Fruit fly (Drosophila melanogaster): Measurements from ENCODE around the gene CG3165.

DNA sequence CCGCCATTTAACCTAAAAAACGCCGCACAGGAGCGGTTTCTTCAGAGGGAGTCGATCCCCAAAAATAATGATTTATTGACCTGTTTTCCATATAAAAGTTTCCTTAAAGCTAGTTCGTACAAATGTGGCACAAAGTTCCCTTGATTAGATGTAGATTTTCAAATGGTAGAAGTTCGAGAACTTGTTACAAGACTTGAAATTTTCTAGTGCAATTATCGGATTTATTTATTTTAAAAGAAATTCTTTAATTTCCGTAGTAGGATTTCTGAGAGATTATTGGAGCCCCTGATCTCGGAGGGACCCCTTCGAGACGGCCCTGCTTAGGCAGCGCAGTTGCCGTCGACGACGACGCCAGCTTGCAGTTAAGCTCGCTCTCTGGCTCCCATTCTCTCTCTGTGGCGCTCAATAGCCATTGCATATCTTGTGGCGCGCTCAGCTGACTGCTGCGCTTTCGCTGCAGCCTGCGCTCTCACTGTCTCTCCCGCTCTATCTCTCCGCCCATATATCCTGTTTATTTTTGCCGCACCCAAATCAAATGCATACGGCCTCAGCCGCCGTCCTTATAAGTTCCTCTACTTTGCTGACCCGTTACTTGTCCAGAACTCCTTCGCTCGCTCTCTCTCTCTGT, 19.3 kb upstream of the CG3165 start:
- TF ChIP-seq kay (GFP tag; ENCODE audit: borderline replicate concordance) (no peak), Mnt (GFP tag; optimal IDR thresholded peaks at IDR 0.05) (peak; percentile 27), CG11617 (GFP tag; optimal IDR thresholded peaks at IDR 0.05) (peak; percentile 82), CG14711 (tag; optimal IDR thresholded peaks at IDR 0.05) (peak; percentile 54), bab1 (GFP tag; optimal IDR thresholded peaks at IDR 0.05) (peak; percentile 24), Crg-1 (GFP tag; optimal IDR thresholded peaks at IDR 0.05) (peak; percentile 35), CG12768 (GFP tag; optimal IDR thresholded peaks at IDR 0.05) (peak; percentile 92), tj (GFP tag; optimal IDR thresholded peaks at IDR 0.05) (peak; percentile 33), toe (GFP tag; optimal IDR thresholded peaks at IDR 0.05) (peak; percentile 87), CG7045 (GFP tag; optimal IDR thresholded peaks at IDR 0.05) (peak; percentile 89), Clk (GFP tag; optimal IDR thresholded peaks at IDR 0.05) (peak; percentile 74)
